Worm (Caenorhabditis elegans): ENCODE results near the gene F52G2.3.

DNA sequence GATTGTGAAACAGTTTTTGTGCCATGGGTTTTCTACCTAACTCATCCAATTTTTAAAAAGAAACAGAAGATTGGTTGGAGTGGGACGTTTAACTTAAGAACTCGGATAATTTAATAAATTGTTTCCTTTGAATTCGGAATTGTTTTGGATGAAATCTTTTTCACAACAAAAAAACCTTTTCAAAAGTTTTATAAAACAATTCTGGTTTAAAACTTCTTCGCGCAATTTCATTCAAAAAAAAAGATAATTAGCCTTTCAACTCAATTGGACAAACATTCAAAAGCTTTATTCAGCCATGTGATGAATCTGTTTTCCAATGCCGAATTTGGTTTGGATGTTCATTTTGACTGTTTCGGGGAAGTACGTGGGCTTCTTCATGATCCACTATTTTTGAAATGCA lies 39.1 kb upstream of the F52G2.3 start, which contains the start of gene Y45F10B.12:
- no peak for TF ChIP-seq ama-1 (optimal IDR thresholded peaks at IDR 0.05)
- no peak for TF ChIP-seq nhr-11 (tag; optimal IDR thresholded peaks at IDR 0.05)
- no peak for TF ChIP-seq nhr-12 (tag; optimal IDR thresholded peaks at IDR 0.05)
- no peak for TF ChIP-seq lsy-2 (tag; optimal IDR thresholded peaks at IDR 0.05)
- TF ChIP-seq alr-1 (tag; optimal IDR thresholded peaks at IDR 0.05), result no peak
- no peak for TF ChIP-seq R02D3.7 (tag; optimal IDR thresholded peaks at IDR 0.05)

All from whole organism, L2 larva.